Worm (Caenorhabditis elegans): Measurements from ENCODE around the gene dhs-5.

DNA sequence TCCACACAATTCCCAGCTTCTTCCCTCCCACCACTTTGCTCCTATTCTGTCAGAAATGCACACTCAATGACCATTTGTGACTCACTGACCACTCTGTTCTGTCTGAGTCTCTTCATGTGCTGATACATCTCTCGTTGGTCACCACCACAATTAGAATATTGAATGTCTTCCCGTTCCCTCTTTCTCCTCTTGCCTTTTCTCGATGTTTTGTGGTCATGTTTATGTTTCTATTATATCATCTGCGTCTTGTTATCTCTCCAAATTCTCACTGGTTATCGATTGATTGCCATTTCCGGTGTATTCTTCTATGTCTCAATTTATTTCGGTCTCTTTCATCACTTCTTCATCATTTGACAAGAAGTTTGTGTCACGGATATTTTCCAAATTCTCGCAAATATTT is 7.3 kb downstream of the dhs-5 start:
- TF ChIP-seq nhr-23 (tag; optimal IDR thresholded peaks at IDR 0.05) (no peak), pqm-1 (tag; optimal IDR thresholded peaks at IDR 0.05) (peak; percentile 22), unc-39 (tag; optimal IDR thresholded peaks at IDR 0.05) (no peak), nhr-11 (tag; optimal IDR thresholded peaks at IDR 0.05) (no peak), elt-1 (tag; optimal IDR thresholded peaks at IDR 0.05) (no peak), unc-62 (GFP tag; optimal IDR thresholded peaks at IDR 0.05) (no peak), nhr-28 (tag; optimal IDR thresholded peaks at IDR 0.05) (no peak)
